Worm (Caenorhabditis elegans) whole organism, L4/young adult: ENCODE measurements around the gene nhr-117.

Experiments
- W03F9.2 ChIP-seq: fragments of 150-350 bp; optimal IDR thresholded peaks from 2 replicates; lab custom pipeline; 2014; ENCODE audit warnings: missing biosample characterization, missing genetic modification characterization
- dao-5 ChIP-seq: sonication (generic microtip); optimal IDR thresholded peaks from 2 replicates; lab custom pipeline; 2016; ENCODE audit warnings: missing genotype, missing genetic modification characterization, moderate library complexity, missing compliant biosample characterization
- him-1 ChIP-seq: sonication (generic microtip); optimal IDR thresholded peaks from 2 replicates; lab custom pipeline; 2016; ENCODE audit warnings: missing genotype, missing genetic modification reagents, missing genetic modification characterization, missing compliant biosample characterization

DNA sequence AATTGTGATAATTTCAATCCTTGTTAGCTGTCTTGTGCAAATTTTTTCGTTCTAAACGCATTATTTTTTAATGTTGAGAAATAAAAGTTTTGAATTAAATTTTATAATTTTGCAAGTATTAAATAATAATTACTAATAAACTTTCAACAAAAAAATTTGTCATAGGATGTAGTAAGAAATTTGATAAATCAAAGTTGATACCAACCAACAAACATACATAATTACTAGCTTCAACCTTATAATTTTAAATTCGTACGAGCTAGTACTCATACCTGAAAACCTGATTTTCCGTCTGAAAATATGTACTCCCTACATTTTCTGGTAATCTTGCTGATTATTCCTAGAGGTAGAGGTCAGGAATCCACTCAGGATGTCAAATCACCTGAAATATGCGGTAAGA, 29.7 kb upstream of the nhr-117 start, which contains the start of gene irld-44:
- TF ChIP-seq him-1 (tag; lab: Kevin White, UChicago), result no peak
- no peak for TF ChIP-seq dao-5 (tag; lab: Kevin White, UChicago)
- TF ChIP-seq W03F9.2 (tag; lab: Kevin White, UChicago), result no peak
